Fruit fly (Drosophila melanogaster): ENCODE results near the gene Pten.

Pten gene

dm6 chr2L:10249655-10250202, 11.1 kb downstream of the Pten start (continued):
- no peak for TF ChIP-seq NFAT (GFP tag; IDR thresholded peaks at IDR 0.05)
- no peak for TF ChIP-seq Tbp (GFP tag; optimal IDR thresholded peaks at IDR 0.05)
- TF ChIP-seq br (optimal IDR thresholded peaks at IDR 0.05) = no peak
- TF ChIP-seq ind (GFP tag; optimal IDR thresholded peaks at IDR 0.05) = no peak
- no peak for TF ChIP-seq schlank (tag; optimal IDR thresholded peaks at IDR 0.05)
- no peak for TF ChIP-seq CG8388 (GFP tag; optimal IDR thresholded peaks at IDR 0.05)
- TF ChIP-seq CG10147 (GFP tag; optimal IDR thresholded peaks at IDR 0.05) = no peak
- no peak for TF ChIP-seq Dek (tag; optimal IDR thresholded peaks at IDR 0.05)
- TF ChIP-seq tgo (GFP tag; IDR thresholded peaks at IDR 0.05) = no peak
- no peak for TF ChIP-seq sna (GFP tag; IDR thresholded peaks at IDR 0.05; ENCODE audit: partially characterized antibody)
- no peak for TF ChIP-seq Ptx1 (GFP tag; IDR thresholded peaks at IDR 0.05)
- TF ChIP-seq CG9932 (GFP tag; IDR thresholded peaks at IDR 0.05) = no peak
- no peak; the same call in 1 of the 2 replicates for TF ChIP-seq ranshi (GFP tag; IDR thresholded peaks at IDR 0.05)
- TF ChIP-seq D (optimal IDR thresholded peaks at IDR 0.05) = no peak
- TF ChIP-seq D (GFP tag; optimal IDR thresholded peaks at IDR 0.05) = peak; percentile 57
- TF ChIP-seq CG11723 (GFP tag; optimal IDR thresholded peaks at IDR 0.05) = peak; percentile 27
- TF ChIP-seq Ets97D (GFP tag; optimal IDR thresholded peaks at IDR 0.05) = no peak
- no peak for TF ChIP-seq pnt (GFP tag; optimal IDR thresholded peaks at IDR 0.05)
- TF ChIP-seq CG31224 (GFP tag; IDR thresholded peaks at IDR 0.05) = no peak
- peak; percentile 1 for TF ChIP-seq Asciz (GFP tag; optimal IDR thresholded peaks at IDR 0.05)
- no peak for TF ChIP-seq hkb (optimal IDR thresholded peaks at IDR 0.05)
- TF ChIP-seq hkb (GFP tag; IDR thresholded peaks at IDR 0.05) = peak; percentile 42; the same call in 1 of the 2 replicates
- peak; percentile 31; the same call in 1 of the 2 replicates for TF ChIP-seq CG14014 (GFP tag; IDR thresholded peaks at IDR 0.05)
- TF ChIP-seq CoRest (tag; optimal IDR thresholded peaks at IDR 0.05) = no peak
- peak; percentile 1 for TF ChIP-seq CG12659 (GFP tag; optimal IDR thresholded peaks at IDR 0.05)
- TF ChIP-seq ATbp (GFP tag; optimal IDR thresholded peaks at IDR 0.05) = no peak
- peak; percentile 78 for TF ChIP-seq CG1233 (GFP tag; optimal IDR thresholded peaks at IDR 0.05)
- peak; percentile 3 for TF ChIP-seq nau (GFP tag; optimal IDR thresholded peaks at IDR 0.05)
- no peak for TF ChIP-seq kni (GFP tag; optimal IDR thresholded peaks at IDR 0.05)
- no peak for TF ChIP-seq zen2 (GFP tag; IDR thresholded peaks at IDR 0.05; ENCODE audit: partially characterized antibody)
- no peak for TF ChIP-seq CG43689 (GFP tag; IDR thresholded peaks at IDR 0.05)
- peak; percentile 33; the same call in 1 of the 2 replicates for TF ChIP-seq peb (GFP tag; IDR thresholded peaks at IDR 0.05)
- TF ChIP-seq exex (tag; optimal IDR thresholded peaks at IDR 0.05) = peak; percentile 55
- no peak for TF ChIP-seq Sry-β (GFP tag; optimal IDR thresholded peaks at IDR 0.05)
- TF ChIP-seq CG8281 (tag; optimal IDR thresholded peaks at IDR 0.05) = no peak
- no peak for TF ChIP-seq gt (GFP tag; IDR thresholded peaks at IDR 0.05)
- TF ChIP-seq gcm2 (GFP tag; optimal IDR thresholded peaks at IDR 0.05) = no peak
- no peak for TF ChIP-seq prd (optimal IDR thresholded peaks at IDR 0.05)
- TF ChIP-seq prd (GFP tag; IDR thresholded peaks at IDR 0.05) = no peak
- TF ChIP-seq fd64A (GFP tag; optimal IDR thresholded peaks at IDR 0.05) = peak; percentile 75
- no peak for TF ChIP-seq CG2129 (GFP tag; IDR thresholded peaks at IDR 0.05; ENCODE audit: partially characterized antibody)
- TF ChIP-seq pho (GFP tag; optimal IDR thresholded peaks at IDR 0.05) = no peak
- TF ChIP-seq CG9609 (GFP tag; optimal IDR thresholded peaks at IDR 0.05) = no peak
- TF ChIP-seq Mad (GFP tag; optimal IDR thresholded peaks at IDR 0.05) = no peak
- no peak for TF ChIP-seq CG10654 (GFP tag; optimal IDR thresholded peaks at IDR 0.05)
- no peak for TF ChIP-seq CG18476 (GFP tag; optimal IDR thresholded peaks at IDR 0.05)
- TF ChIP-seq CTCF (GFP tag; optimal IDR thresholded peaks at IDR 0.05) = no peak
- no peak for TF ChIP-seq tx (GFP tag; optimal IDR thresholded peaks at IDR 0.05)
- TF ChIP-seq sens-2 (GFP tag; IDR thresholded peaks at IDR 0.05) = no peak
- no peak for TF ChIP-seq CG3838 (GFP tag; optimal IDR thresholded peaks at IDR 0.05)
- TF ChIP-seq C15 (GFP tag; IDR thresholded peaks at IDR 0.05) = no peak
- no peak for TF ChIP-seq trem (tag; optimal IDR thresholded peaks at IDR 0.05)
- no peak for TF ChIP-seq CG32772 (GFP tag; IDR thresholded peaks at IDR 0.05)
